Fruit fly (Drosophila melanogaster) whole organism, prepupa: ENCODE results near the gene Eig71Ec.

ENCODE experiments used
- Blimp-1 ChIP-seq: fragments of 200-800 bp; sonication (Bioruptor generic); optimal IDR thresholded peaks from 3 replicates; lab custom pipeline; 2017; ENCODE audit warnings: missing biosample characterization, missing genetic modification characterization, mild to moderate bottlenecking, moderate library complexity, missing genetic modification reagents
- CG15336 ChIP-seq: fragments of 200-800 bp; sonication (Bioruptor generic); IDR thresholded peaks from 2 replicates; pipeline ENCODE4 v1.3.6; 2022; ENCODE audit warnings: missing biosample characterization, missing genetic modification characterization
- Gug ChIP-seq: fragments of 200-800 bp; sonication (Bioruptor generic); IDR thresholded peaks from 2 replicates; pipeline ENCODE4 v1.3.6; 2022; ENCODE audit warnings: missing biosample characterization, missing genetic modification characterization
- Lpt ChIP-seq: fragments of 200-800 bp; sonication (Bioruptor generic); optimal IDR thresholded peaks from 3 replicates; lab custom pipeline; 2016; ENCODE audit warnings: missing biosample characterization, missing genetic modification characterization
- pdm3 ChIP-seq: fragments of 200-800 bp; sonication (Bioruptor generic); optimal IDR thresholded peaks from 3 replicates; lab custom pipeline; 2016; ENCODE audit warnings: missing biosample characterization, missing genetic modification characterization
- vri ChIP-seq: fragments of 200-800 bp; sonication (Bioruptor generic); optimal IDR thresholded peaks from 3 replicates; lab custom pipeline; 2016; ENCODE audit warnings: missing biosample characterization, mild to moderate bottlenecking, missing genetic modification characterization

dm6 chr3L:15636359-15636758, 15.7 kb downstream of the Eig71Ec start:
- TF ChIP-seq Lpt (GFP tag; lab: Kevin White, UChicago) (no peak), Blimp-1 (GFP tag; lab: Kevin White, UChicago) (no peak), CG15336 (no peak), vri (peak; percentile 83), pdm3 (no peak), Gug (no peak)
